Fruit fly (Drosophila melanogaster) whole organism, embryonic: ENCODE data around the gene PRL-1.

Source experiments
- Atf6 ChIP-seq: fragments of 200-800 bp; sonication (Bioruptor generic); IDR thresholded peaks from 2 replicates; pipeline ENCODE4 v1.3.6; 2022; ENCODE audit warnings: missing biosample characterization, missing genetic modification characterization
- CG1024 ChIP-seq: fragments of 200-800 bp; sonication (Bioruptor generic); IDR thresholded peaks from 2 replicates; pipeline ENCODE4 v1.3.6; 2022; ENCODE audit warnings: missing biosample characterization, missing genetic modification characterization
- CG10366 ChIP-seq: fragments of 200-800 bp; sonication (Bioruptor generic); IDR thresholded peaks from 2 replicates; pipeline ENCODE4 v1.3.6; 2022; ENCODE audit warnings: missing biosample characterization, missing genetic modification characterization
- CG11247 ChIP-seq: fragments of 200-800 bp; sonication (Bioruptor generic); IDR thresholded peaks from 2 replicates; pipeline ENCODE4 v1.3.6; 2022; ENCODE audit warnings: missing biosample characterization, missing genetic modification characterization
- CG13287 ChIP-seq: fragments of 200-800 bp; sonication (Bioruptor generic); IDR thresholded peaks from 2 replicates; pipeline ENCODE4 v1.3.6; 2022; ENCODE audit warnings: missing biosample characterization, missing genetic modification characterization; ENCODE audit not compliant: partially characterized antibody
- CG14667 ChIP-seq: fragments of 200-800 bp; sonication (Bioruptor generic); IDR thresholded peaks from 2 replicates; pipeline ENCODE4 v1.3.6; 2022; ENCODE audit warnings: missing biosample characterization, missing genetic modification characterization
- CG14860 ChIP-seq: fragments of 200-800 bp; sonication (Bioruptor generic); IDR thresholded peaks from 3 replicates; pipeline ENCODE4 v1.3.6; 2022; ENCODE audit warnings: missing biosample characterization, missing genetic modification characterization; ENCODE audit not compliant: partially characterized antibody
- CG15479 ChIP-seq: fragments of 200-800 bp; sonication (Bioruptor generic); optimal IDR thresholded peaks from 3 replicates; lab custom pipeline; 2019; ENCODE audit warnings: missing biosample characterization, mild to moderate bottlenecking, missing genetic modification characterization, moderate library complexity
- CG16863 ChIP-seq: fragments of 200-800 bp; sonication (Bioruptor generic); optimal IDR thresholded peaks from 3 replicates; lab custom pipeline; 2016; ENCODE audit warnings: missing biosample characterization, missing genetic modification characterization
- CG1832 ChIP-seq: fragments of 200-800 bp; sonication (Bioruptor generic); optimal IDR thresholded peaks from 2 replicates; lab custom pipeline; 2017; ENCODE audit warnings: missing biosample characterization, mild to moderate bottlenecking, missing genetic modification characterization, inconsistent platforms
- CG3065 ChIP-seq: fragments of 200-800 bp; sonication (Bioruptor generic); optimal IDR thresholded peaks from 2 replicates; lab custom pipeline; 2016; ENCODE audit warnings: missing biosample characterization, missing genetic modification characterization
- CG31224 ChIP-seq: fragments of 200-800 bp; sonication (Bioruptor generic); IDR thresholded peaks from 2 replicates; pipeline ENCODE4 v1.3.6; 2022; ENCODE audit warnings: missing biosample characterization, missing genetic modification characterization
- CG31441 ChIP-seq: fragments of 200-800 bp; sonication (Bioruptor generic); IDR thresholded peaks from 2 replicates; pipeline ENCODE4 v1.3.6; 2022; ENCODE audit warnings: missing biosample characterization, missing genetic modification characterization
- CG34422 ChIP-seq: fragments of 200-800 bp; sonication (Bioruptor generic); IDR thresholded peaks from 3 replicates; pipeline ENCODE4 v1.3.6; 2022; ENCODE audit warnings: missing biosample characterization, missing genetic modification characterization
- CG3995 ChIP-seq: fragments of 200-800 bp; sonication (Bioruptor generic); optimal IDR thresholded peaks from 3 replicates; lab custom pipeline; 2016; ENCODE audit warnings: missing biosample characterization, missing genetic modification characterization
- CG43689 ChIP-seq: fragments of 200-800 bp; sonication (Bioruptor generic); IDR thresholded peaks from 2 replicates; pipeline ENCODE4 v1.3.6; 2022; ENCODE audit warnings: missing biosample characterization, missing genetic modification characterization
- CG8281 ChIP-seq: fragments of 200-800 bp; sonication (Bioruptor generic); optimal IDR thresholded peaks from 2 replicates; lab custom pipeline; 2018; ENCODE audit warnings: missing biosample characterization, mild to moderate bottlenecking, missing genetic modification characterization, moderate library complexity
- Dbx ChIP-seq: fragments of 200-800 bp; sonication (Bioruptor generic); IDR thresholded peaks from 3 replicates; pipeline ENCODE4 v1.3.6; 2022; ENCODE audit warnings: missing biosample characterization, missing genetic modification characterization
- Dfd ChIP-seq, 2 experiments: fragments of >200 bp; optimal IDR thresholded peaks; 2 replicates each; lab custom pipeline; 2017; ENCODE audit warnings: missing biosample characterization in 2 of 2, missing genetic modification characterization in 2 of 2
- Drgx ChIP-seq: fragments of 200-800 bp; sonication (Bioruptor generic); IDR thresholded peaks from 2 replicates; pipeline ENCODE4 v1.3.6; 2022; ENCODE audit warnings: missing biosample characterization, missing genetic modification characterization
- Fer2 ChIP-seq: fragments of 200-800 bp; sonication (Bioruptor generic); optimal IDR thresholded peaks from 2 replicates; lab custom pipeline; 2018; ENCODE audit warnings: missing biosample characterization, mild to moderate bottlenecking, missing genetic modification characterization, moderate library complexity
- Hr51 ChIP-seq, 2 experiments: fragments of 200-800 bp; sonication (Bioruptor generic); optimal IDR thresholded peaks; 2 replicates in 1 of 2; 3 replicates in 1 of 2; lab custom pipeline; 2016 to 2018; ENCODE audit warnings: missing biosample characterization in 2 of 2, missing genetic modification characterization in 2 of 2, mild to moderate bottlenecking in 1 of 2, moderate library complexity in 1 of 2
- Kr ChIP-seq: fragments of 200-800 bp; sonication (Bioruptor generic); optimal IDR thresholded peaks from 2 replicates; lab custom pipeline; 2017; ENCODE audit warnings: missing biosample characterization, mild to moderate bottlenecking, missing genetic modification characterization
- Nf-YC ChIP-seq: fragments of 200-800 bp; optimal IDR thresholded peaks from 3 replicates; lab custom pipeline; 2019; ENCODE audit warnings: missing biosample characterization, mild to moderate bottlenecking, missing genetic modification characterization, moderate library complexity
- Opbp ChIP-seq: fragments of 200-800 bp; sonication (Bioruptor generic); IDR thresholded peaks from 3 replicates; pipeline ENCODE4 v1.3.6; 2022; ENCODE audit warnings: missing biosample characterization, missing genetic modification characterization; ENCODE audit not compliant: partially characterized antibody
- Six4 ChIP-seq: fragments of 200-800 bp; sonication (Bioruptor generic); optimal IDR thresholded peaks from 2 replicates; lab custom pipeline; 2016; ENCODE audit warnings: missing biosample characterization, missing genetic modification characterization
- Sox102F ChIP-seq: fragments of 200-800 bp; sonication (Bioruptor generic); optimal IDR thresholded peaks from 2 replicates; lab custom pipeline; 2018; ENCODE audit warnings: missing biosample characterization, mild to moderate bottlenecking, missing genetic modification characterization, moderate library complexity
- Ssrp ChIP-seq: fragments of 200-800 bp; sonication (Bioruptor generic); optimal IDR thresholded peaks from 2 replicates; lab custom pipeline; 2018; ENCODE audit warnings: missing biosample characterization, mild to moderate bottlenecking, missing genetic modification characterization, moderate library complexity
- Trl ChIP-seq, 3 experiments: fragments of >200 bp in 2 of 3; fragments of 200-800 bp in 1 of 3; sonication (Bioruptor generic) in 1 of 3; optimal IDR thresholded peaks; 2 replicates in 1 of 3; 3 replicates in 2 of 3; lab custom pipeline; 2016 to 2017; ENCODE audit warnings: missing biosample characterization in 1 of 3, missing genetic modification characterization in 1 of 3
- Usf ChIP-seq: fragments of 200-800 bp; sonication (Bioruptor generic); optimal IDR thresholded peaks from 2 replicates; lab custom pipeline; 2017; ENCODE audit warnings: missing genotype, missing biosample characterization, missing genetic modification characterization
- bcd ChIP-seq: fragments of 200-800 bp; sonication (Bioruptor generic); optimal IDR thresholded peaks from 2 replicates; lab custom pipeline; 2017; ENCODE audit warnings: missing biosample characterization, mild to moderate bottlenecking, missing genetic modification characterization
- bigmax ChIP-seq: fragments of 200-800 bp; sonication (Bioruptor generic); optimal IDR thresholded peaks from 2 replicates; lab custom pipeline; 2018; ENCODE audit warnings: missing biosample characterization, mild to moderate bottlenecking, missing genetic modification characterization
- btn ChIP-seq: fragments of 200-800 bp; sonication (Bioruptor generic); optimal IDR thresholded peaks from 2 replicates; lab custom pipeline; 2016; ENCODE audit warnings: missing biosample characterization, missing genetic modification characterization
- cg ChIP-seq: fragments of 200-800 bp; sonication (Bioruptor generic); optimal IDR thresholded peaks from 3 replicates; lab custom pipeline; 2019; ENCODE audit warnings: missing biosample characterization, mild to moderate bottlenecking, missing genetic modification characterization, moderate library complexity
- crc ChIP-seq: fragments of 200-800 bp; sonication (Bioruptor generic); optimal IDR thresholded peaks from 2 replicates; lab custom pipeline; 2016; ENCODE audit warnings: missing biosample characterization, missing genetic modification characterization
- emc ChIP-seq: fragments of 200-800 bp; sonication (Bioruptor generic); optimal IDR thresholded peaks from 2 replicates; lab custom pipeline; 2016; ENCODE audit warnings: missing biosample characterization, missing genetic modification characterization
- eve ChIP-seq, 2 experiments: fragments of >200 bp; optimal IDR thresholded peaks; 2 replicates each; lab custom pipeline; 2017; ENCODE audit warnings: missing biosample characterization in 2 of 2, missing genetic modification characterization in 2 of 2
- exex ChIP-seq: fragments of 200-800 bp; sonication (Bioruptor generic); optimal IDR thresholded peaks from 4 replicates; lab custom pipeline; 2018; ENCODE audit warnings: missing biosample characterization, mild to moderate bottlenecking, missing genetic modification characterization, moderate library complexity
- grau ChIP-seq: fragments of 200-800 bp; optimal IDR thresholded peaks from 3 replicates; lab custom pipeline; 2019; ENCODE audit warnings: missing biosample characterization, mild to moderate bottlenecking, missing genetic modification characterization, moderate library complexity
- ham ChIP-seq: fragments of 200-800 bp; sonication (Bioruptor generic); IDR thresholded peaks from 2 replicates; pipeline ENCODE4 v1.3.6; 2022; ENCODE audit warnings: missing biosample characterization, missing genetic modification characterization
- hbn ChIP-seq: fragments of 200-800 bp; sonication (Bioruptor generic); IDR thresholded peaks from 2 replicates; pipeline ENCODE4 v1.3.6; 2022; ENCODE audit warnings: missing biosample characterization, missing genetic modification characterization; ENCODE audit not compliant: partially characterized antibody
- jing ChIP-seq: fragments of 200-800 bp; sonication (Bioruptor generic); optimal IDR thresholded peaks from 2 replicates; lab custom pipeline; 2018; ENCODE audit warnings: missing biosample characterization, mild to moderate bottlenecking, missing genetic modification characterization
- nom ChIP-seq: fragments of 200-800 bp; sonication (Bioruptor generic); optimal IDR thresholded peaks from 2 replicates; lab custom pipeline; 2017; ENCODE audit warnings: missing biosample characterization, missing genetic modification characterization, mild to moderate bottlenecking, moderate library complexity, missing genetic modification reagents
- pb ChIP-seq: fragments of 200-800 bp; sonication (Bioruptor generic); optimal IDR thresholded peaks from 3 replicates; lab custom pipeline; 2016; ENCODE audit warnings: missing biosample characterization, missing genetic modification characterization
- repo ChIP-seq: fragments of 200-800 bp; sonication (Bioruptor generic); optimal IDR thresholded peaks from 2 replicates; lab custom pipeline; 2016; ENCODE audit warnings: missing biosample characterization, missing genetic modification characterization
- tin ChIP-seq: fragments of 200-800 bp; sonication (Bioruptor generic); optimal IDR thresholded peaks from 3 replicates; lab custom pipeline; 2016; ENCODE audit warnings: missing biosample characterization, missing genetic modification characterization
- twi ChIP-seq: fragments of 200-800 bp; optimal IDR thresholded peaks from 2 replicates; lab custom pipeline; 2019; ENCODE audit warnings: missing biosample characterization, mild to moderate bottlenecking, missing genetic modification characterization, moderate library complexity
- tx ChIP-seq: fragments of 200-800 bp; sonication (Bioruptor generic); optimal IDR thresholded peaks from 2 replicates; lab custom pipeline; 2016; ENCODE audit warnings: missing biosample characterization, missing genetic modification characterization
- zen ChIP-seq: fragments of 200-800 bp; sonication (Bioruptor generic); optimal IDR thresholded peaks from 3 replicates; lab custom pipeline; 2018; ENCODE audit warnings: missing biosample characterization, mild to moderate bottlenecking, missing genetic modification characterization, moderate library complexity

PRL-1 gene

DNA sequence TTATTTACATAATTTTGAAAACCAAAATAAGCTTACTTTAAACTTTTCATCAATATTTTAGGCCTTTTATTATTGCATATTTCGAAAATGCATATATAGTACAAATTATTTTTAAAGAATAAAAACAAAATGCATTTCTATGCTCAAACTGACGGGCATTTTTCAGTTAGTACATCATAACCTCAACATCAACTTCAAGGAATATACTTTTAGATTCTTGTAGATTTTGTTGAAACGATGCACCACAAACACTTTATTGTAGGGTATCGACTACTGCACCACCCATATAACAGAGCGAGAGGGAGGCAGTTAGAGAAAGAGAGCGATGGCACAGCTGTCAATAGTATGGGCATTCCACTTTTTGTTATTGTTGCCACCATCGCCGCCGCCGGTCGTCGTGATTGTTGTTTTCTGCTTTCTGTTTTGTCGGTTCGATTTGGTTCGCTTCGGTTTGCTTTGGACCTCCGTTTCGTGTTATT lies 22.4 kb upstream of the PRL-1 start (continued):
- TF ChIP-seq CG34422 (peak; percentile 76; the same call in 2 of the 3 replicates), pb (peak; percentile 71), Hr51 (GFP tag; optimal IDR thresholded peaks at IDR 0.05; lab: Kevin White, UChicago) (peak; percentile 68 to 97), Trl (optimal IDR thresholded peaks at IDR 0.05; lab: Kevin White, UChicago) (peak in 1 of 2 experiments; percentile 24), Trl (GFP tag; optimal IDR thresholded peaks at IDR 0.05; lab: Kevin White, UChicago) (peak; percentile 87), zen (peak; percentile 59), emc (GFP tag; lab: Kevin White, UChicago) (peak; percentile 45), bigmax (peak; percentile 87), grau (tag; lab: Kevin White, UChicago) (peak; percentile 93), bcd (GFP tag; lab: Kevin White, UChicago) (peak; percentile 91), jing (GFP tag; lab: Kevin White, UChicago) (peak; percentile 90), CG31224 (GFP tag; lab: Robert Waterston, UW) (peak; percentile 38; the same call in 1 of the 2 replicates), twi (tag; lab: Kevin White, UChicago) (peak; percentile 92), Fer2 (tag; lab: Kevin White, UChicago) (peak; percentile 47), CG1832 (GFP tag; lab: Kevin White, UChicago) (peak; percentile 68), CG1024 (GFP tag; lab: Robert Waterston, UW) (peak; percentile 56; the same call in 1 of the 2 replicates), CG8281 (peak; percentile 78), CG3065 (GFP tag; lab: Kevin White, UChicago) (peak; percentile 79), tx (peak; percentile 71), Six4 (GFP tag; lab: Kevin White, UChicago) (peak; percentile 92), CG43689 (GFP tag; lab: Robert Waterston, UW) (0 out of 2 replicates have a peak, but pooled peaks have one; percentile 10), eve (GFP tag; optimal IDR thresholded peaks at IDR 0.05; lab: Kevin White, UChicago) (peak in 1 of 2 experiments; percentile 97), Nf-YC (tag; lab: Kevin White, UChicago) (peak; percentile 81), Dbx (no peak), Sox102F (GFP tag; lab: Kevin White, UChicago) (peak; percentile 97), crc (GFP tag; lab: Kevin White, UChicago) (peak; percentile 11), cg (GFP tag; lab: Kevin White, UChicago) (peak; percentile 66), Dfd (GFP tag; optimal IDR thresholded peaks at IDR 0.05; lab: Kevin White, UChicago) (no peak), Usf (GFP tag; lab: Kevin White, UChicago) (peak; percentile 47), Opbp (GFP tag; lab: Robert Waterston, UW) (0 out of 3 replicates have a peak, but pooled peaks have one; percentile 9), repo (GFP tag; lab: Kevin White, UChicago) (peak; percentile 79), CG31441 (peak; percentile 97), CG15479 (GFP tag; lab: Kevin White, UChicago) (no peak), CG14667 (peak; percentile 55; the same call in 1 of the 2 replicates), CG10366 (GFP tag; lab: Robert Waterston, UW) (peak; percentile 69), ham (GFP tag; lab: Robert Waterston, UW) (no peak), nom (GFP tag; lab: Kevin White, UChicago) (peak; percentile 30), hbn (GFP tag; lab: Robert Waterston, UW) (no peak), CG14860 (no peak), Atf6 (GFP tag; lab: Robert Waterston, UW) (peak; percentile 66), Drgx (GFP tag; lab: Robert Waterston, UW) (peak; percentile 90), CG13287 (GFP tag; lab: Robert Waterston, UW) (no peak), btn (GFP tag; lab: Kevin White, UChicago) (peak; percentile 67), Ssrp (peak; percentile 95), exex (peak; percentile 41), CG16863 (GFP tag; lab: Kevin White, UChicago) (peak; percentile 91), Kr (GFP tag; lab: Kevin White, UChicago) (no peak), tin (GFP tag; lab: Kevin White, UChicago) (peak; percentile 91), CG3995 (GFP tag; lab: Kevin White, UChicago) (peak; percentile 41), CG11247 (GFP tag; lab: Robert Waterston, UW) (no peak)
